Worm (Caenorhabditis elegans): Measurements from ENCODE around the gene T03E6.8.

T03E6.8 gene

ce11 chrV:16588428-16588827, 14.6 kb downstream of the T03E6.8 start, which contains the start of gene srw-73:
Gene srw-73 (minus strand): TSS chrV:16588528.
- TF ChIP-seq fkh-6 (tag; optimal IDR thresholded peaks at IDR 0.05), result no peak
- no peak for TF ChIP-seq ceh-31 (tag; optimal IDR thresholded peaks at IDR 0.05)
- no peak for TF ChIP-seq C08G9.2 (tag; optimal IDR thresholded peaks at IDR 0.05)
- TF ChIP-seq ceh-9 (tag; optimal IDR thresholded peaks at IDR 0.05), result no peak
- TF ChIP-seq hlh-6 (tag; optimal IDR thresholded peaks at IDR 0.05), result no peak
- TF ChIP-seq pros-1 (tag; optimal IDR thresholded peaks at IDR 0.05), result no peak
- TF ChIP-seq hlh-15 (tag; optimal IDR thresholded peaks at IDR 0.05), result no peak
- TF ChIP-seq eyg-1 (tag; optimal IDR thresholded peaks at IDR 0.05), result no peak
- no peak for TF ChIP-seq rnt-1 (tag; optimal IDR thresholded peaks at IDR 0.05)

DNA sequence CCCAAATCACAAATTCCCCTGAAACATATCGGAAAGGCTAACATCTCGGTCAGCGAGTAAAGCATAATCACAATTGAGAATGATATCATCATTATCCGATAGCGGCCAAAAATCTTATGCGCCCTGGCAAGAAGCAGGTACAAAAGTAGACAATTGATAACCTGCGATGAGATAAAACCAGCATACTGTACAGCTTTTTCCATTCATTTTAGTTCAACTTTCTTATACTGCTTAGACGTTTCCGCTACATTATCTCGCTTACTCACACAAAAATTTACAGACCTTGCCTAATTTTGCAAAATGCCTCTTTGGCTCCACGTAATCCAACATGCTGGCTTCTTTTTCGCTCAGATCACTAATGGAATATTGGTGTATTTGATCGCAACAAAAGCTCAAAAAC, 20.0 kb downstream of the T03E6.8 start, which contains the start of gene str-150:
Gene str-150, plus strand, starts transcription at position 301 of the 400 bp plus-strand sequence.
- TF ChIP-seq pros-1 (tag; optimal IDR thresholded peaks at IDR 0.05), result no peak
- no peak for TF ChIP-seq ztf-16 (tag; optimal IDR thresholded peaks at IDR 0.05)
- TF ChIP-seq fkh-10 (GFP tag; optimal IDR thresholded peaks at IDR 0.05), result no peak
- no peak for TF ChIP-seq hlh-13 (GFP tag; optimal IDR thresholded peaks at IDR 0.05)
- no peak for TF ChIP-seq sox-2 (GFP tag; IDR thresholded peaks at IDR 0.05)
- no peak for TF ChIP-seq ttx-3 (tag; optimal IDR thresholded peaks at IDR 0.05)
- TF ChIP-seq npax-4 (tag; optimal IDR thresholded peaks at IDR 0.05), result no peak
- TF ChIP-seq ref-2 (tag; optimal IDR thresholded peaks at IDR 0.05), result no peak
- no peak for TF ChIP-seq hlh-8 (tag; optimal IDR thresholded peaks at IDR 0.05)
- TF ChIP-seq dmd-4 (tag; optimal IDR thresholded peaks at IDR 0.05; ENCODE audit: borderline replicate concordance), result no peak
- TF ChIP-seq nhr-232 (tag; optimal IDR thresholded peaks at IDR 0.05), result no peak
- TF ChIP-seq hlh-6 (tag; optimal IDR thresholded peaks at IDR 0.05), result no peak
- no peak for TF ChIP-seq ceh-22 (tag; optimal IDR thresholded peaks at IDR 0.05)
- no peak for TF ChIP-seq ceh-19 (GFP tag; optimal IDR thresholded peaks at IDR 0.05)
- TF ChIP-seq ceh-2 (tag; optimal IDR thresholded peaks at IDR 0.05), result no peak
- no peak for TF ChIP-seq tbx-2 (tag; optimal IDR thresholded peaks at IDR 0.05)
- TF ChIP-seq tbx-7 (tag; optimal IDR thresholded peaks at IDR 0.05), result no peak

DNA sequence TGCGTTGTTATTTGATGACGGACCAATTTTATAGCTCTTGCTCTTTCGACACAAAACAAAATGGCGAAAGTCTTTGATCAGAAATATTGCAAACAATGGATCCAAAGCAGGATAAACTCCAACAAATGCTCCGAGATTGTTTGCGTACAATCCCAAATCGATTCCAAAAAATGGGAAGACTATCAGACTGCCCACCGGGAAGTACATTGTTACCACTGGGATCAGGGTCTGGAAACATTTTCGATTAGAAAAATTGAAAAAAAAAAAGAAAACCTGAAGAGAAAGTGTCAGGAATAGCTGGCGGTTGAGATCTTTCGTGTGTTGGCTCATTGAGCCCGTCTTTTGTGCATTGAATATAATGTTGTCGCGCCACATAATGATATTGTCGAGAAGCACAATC, 21.9 kb downstream of the T03E6.8 start:
- no peak for TF ChIP-seq ceh-9 (tag; optimal IDR thresholded peaks at IDR 0.05)

ce11 chrV:16580424-16580823, 22.6 kb downstream of the T03E6.8 start, which contains the start of gene nhr-271:
Gene nhr-271 (minus strand): TSS chrV:16580524.
- TF ChIP-seq ceh-14 (tag; optimal IDR thresholded peaks at IDR 0.05) (no peak), sox-4 (tag; optimal IDR thresholded peaks at IDR 0.05) (no peak), hlh-13 (GFP tag; optimal IDR thresholded peaks at IDR 0.05) (no peak), ztf-16 (tag; optimal IDR thresholded peaks at IDR 0.05) (no peak), nfya-1 (tag; optimal IDR thresholded peaks at IDR 0.05) (no peak), pat-9 (tag; optimal IDR thresholded peaks at IDR 0.05) (no peak), ceh-2 (tag; optimal IDR thresholded peaks at IDR 0.05) (no peak), ets-4 (tag; optimal IDR thresholded peaks at IDR 0.05) (no peak), T23F11.4 (GFP tag; optimal IDR thresholded peaks at IDR 0.05) (no peak), ceh-48 (tag; optimal IDR thresholded peaks at IDR 0.05) (no peak), tbx-2 (tag; optimal IDR thresholded peaks at IDR 0.05) (no peak), dmd-4 (tag; optimal IDR thresholded peaks at IDR 0.05; ENCODE audit: borderline replicate concordance) (no peak)

DNA sequence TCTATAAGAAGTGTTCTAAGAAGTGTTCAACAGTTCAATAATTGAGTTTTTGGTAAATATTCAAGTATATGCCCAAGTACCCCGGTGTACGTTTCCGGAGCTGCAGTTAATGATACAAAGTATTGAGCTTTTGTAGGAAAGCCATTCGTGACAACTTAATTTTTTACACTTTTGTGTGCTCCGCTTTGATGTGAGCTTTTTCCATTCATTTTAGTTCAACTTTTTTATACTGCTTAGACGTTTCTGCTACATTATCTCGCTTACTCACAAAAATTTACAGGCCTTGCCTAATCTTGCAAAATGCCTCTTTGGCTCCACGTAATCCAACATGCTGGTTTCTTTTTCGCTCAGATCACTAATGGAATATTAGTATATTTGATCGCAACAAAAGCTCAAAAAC, 27.1 kb downstream of the T03E6.8 start, which contains the start of gene str-151:
Gene str-151, plus strand, starts transcription at position 301 of the 400 bp plus-strand sequence.
- TF ChIP-seq ceh-18 (tag; optimal IDR thresholded peaks at IDR 0.05), result no peak
- TF ChIP-seq fax-1 (tag; optimal IDR thresholded peaks at IDR 0.05), result no peak
- TF ChIP-seq unc-42 (tag; optimal IDR thresholded peaks at IDR 0.05), result no peak
- no peak for TF ChIP-seq pha-4 (tag; optimal IDR thresholded peaks at IDR 0.05)
- no peak for TF ChIP-seq hlh-30 (tag; optimal IDR thresholded peaks at IDR 0.05; ENCODE audit: insufficient read depth)
- TF ChIP-seq Y22D7AL.16 (tag; optimal IDR thresholded peaks at IDR 0.05), result no peak
- no peak for TF ChIP-seq pha-2 (tag; optimal IDR thresholded peaks at IDR 0.05)
- TF ChIP-seq ets-4 (tag; optimal IDR thresholded peaks at IDR 0.05), result no peak
- TF ChIP-seq nfya-1 (tag; optimal IDR thresholded peaks at IDR 0.05), result no peak
- TF ChIP-seq unc-3 (GFP tag; conservative IDR thresholded peaks at IDR 0.05), result no peak
- TF ChIP-seq unc-3 (tag; optimal IDR thresholded peaks at IDR 0.05), result no peak
- TF ChIP-seq ceh-30 (tag; optimal IDR thresholded peaks at IDR 0.05), result no peak
- no peak for TF ChIP-seq lim-6 (tag; optimal IDR thresholded peaks at IDR 0.05)
- TF ChIP-seq ceh-24 (tag; optimal IDR thresholded peaks at IDR 0.05), result no peak
- TF ChIP-seq ceh-19 (GFP tag; optimal IDR thresholded peaks at IDR 0.05), result no peak
- no peak for TF ChIP-seq rnt-1 (tag; optimal IDR thresholded peaks at IDR 0.05)
- TF ChIP-seq tbx-7 (tag; optimal IDR thresholded peaks at IDR 0.05), result no peak
